Worm (Caenorhabditis elegans) whole organism, young adult: ENCODE data around the gene R05G6.10.

Experiments
- F37B4.10 ChIP-seq: fragments of 200-800 bp; sonication (Bioruptor generic); IDR thresholded peaks from 2 replicates; pipeline ENCODE4 v1.3.6; 2022; ENCODE audit warnings: missing genetic modification characterization, missing compliant biosample characterization
- Y79H2A.3 ChIP-seq: fragments of 200-800 bp; sonication (Bioruptor generic); conservative IDR thresholded peaks from 2 replicates; pipeline ENCODE4 v1.3.6; 2022; ENCODE audit warnings: missing genetic modification reagents, missing genetic modification characterization, missing compliant biosample characterization
- ama-1 ChIP-seq, 3 experiments: fragments of 150-350 bp in 1 of 3; sonication (generic microtip) in 2 of 3; optimal IDR thresholded peaks; 2 replicates each; lab custom pipeline; 2014 to 2018; ENCODE audit warnings: missing biosample characterization in 2 of 3, missing genetic modification characterization in 2 of 3, missing genetic modification reagents in 2 of 3
- ceh-40 ChIP-seq: fragments of 200-800 bp; sonication (Bioruptor generic); IDR thresholded peaks from 2 replicates; pipeline ENCODE4 v1.3.6; 2022; ENCODE audit warnings: missing genetic modification characterization, missing compliant biosample characterization
- pha-4 ChIP-seq: fragments of 150-350 bp; sonication (generic microtip); optimal IDR thresholded peaks from 2 replicates; lab custom pipeline; 2014; ENCODE audit warnings: missing biosample characterization, missing genetic modification reagents, missing genetic modification characterization
- sea-2 ChIP-seq: fragments of 200-800 bp; sonication (Bioruptor generic); IDR thresholded peaks from 2 replicates; pipeline ENCODE4 v1.3.6; 2022; ENCODE audit warnings: missing genetic modification characterization, missing compliant biosample characterization
- ztf-28 ChIP-seq: fragments of 200-800 bp; sonication (Bioruptor generic); IDR thresholded peaks from 2 replicates; pipeline ENCODE4 v1.3.6; 2022; ENCODE audit warnings: missing genetic modification reagents, missing genetic modification characterization, missing compliant biosample characterization

ce11 chrIV:7510829-7511228, 31.5 kb downstream of the R05G6.10 start:
- TF ChIP-seq ceh-40 (GFP tag; lab: Robert Waterston, UW), result no peak
- no peak for TF ChIP-seq Y79H2A.3 (GFP tag; lab: Robert Waterston, UW)
- no peak for TF ChIP-seq sea-2 (GFP tag; lab: Robert Waterston, UW)
- TF ChIP-seq F37B4.10 (GFP tag; lab: Robert Waterston, UW), result no peak
- no peak for TF ChIP-seq ama-1 (optimal IDR thresholded peaks at IDR 0.05; lab: Kevin White, UChicago)
- TF ChIP-seq ama-1 (GFP tag; optimal IDR thresholded peaks at IDR 0.05; lab: Kevin White, UChicago), result no peak
- no peak for TF ChIP-seq pha-4 (tag; lab: Kevin White, UChicago)
- no peak for TF ChIP-seq ztf-28 (GFP tag; lab: Robert Waterston, UW)
